Worm (Caenorhabditis elegans): ENCODE results near the gene mek-1.

ce11 chrX:7436912-7437311 is 42.1 kb upstream of the mek-1 start:
- TF ChIP-seq lin-13 (tag; optimal IDR thresholded peaks at IDR 0.05) (no peak), mep-1 (tag; optimal IDR thresholded peaks at IDR 0.05) (no peak), unc-120 (tag; optimal IDR thresholded peaks at IDR 0.05; ENCODE audit: poor library complexity, severe bottlenecking) (no peak), sptf-1 (tag; optimal IDR thresholded peaks at IDR 0.05) (no peak), tbx-8 (GFP tag; optimal IDR thresholded peaks at IDR 0.05) (no peak), nhr-76 (tag; optimal IDR thresholded peaks at IDR 0.05) (no peak), nhr-2 (tag; optimal IDR thresholded peaks at IDR 0.05) (no peak), unc-39 (tag; optimal IDR thresholded peaks at IDR 0.05) (no peak), unc-62 (GFP tag; optimal IDR thresholded peaks at IDR 0.05) (no peak), blmp-1 (tag; optimal IDR thresholded peaks at IDR 0.05) (no peak)

Data from whole organism, mixed stage, embryonic.